Worm (Caenorhabditis elegans) whole organism, mixed stage, embryonic: ENCODE results near the gene Y17D7C.2.

ENCODE experiments used
- bed-3 ChIP-seq: fragments of 200-800 bp; sonication (Bioruptor generic); optimal IDR thresholded peaks from 3 replicates; lab custom pipeline; 2018; ENCODE audit warnings: mild to moderate bottlenecking, missing genetic modification characterization, moderate library complexity, missing compliant biosample characterization
- ceh-43 ChIP-seq: fragments of 200-800 bp; sonication (Bioruptor generic); optimal IDR thresholded peaks from 2 replicates; lab custom pipeline; 2018; ENCODE audit warnings: mild to moderate bottlenecking, missing genetic modification characterization, moderate library complexity, missing compliant biosample characterization
- ceh-83 ChIP-seq: fragments of 200-800 bp; sonication (Bioruptor generic); optimal IDR thresholded peaks from 2 replicates; lab custom pipeline; 2018; ENCODE audit warnings: mild to moderate bottlenecking, missing genetic modification characterization, missing compliant biosample characterization
- drap-1 ChIP-seq: fragments of 200-800 bp; sonication (Bioruptor generic); optimal IDR thresholded peaks from 3 replicates; lab custom pipeline; 2018; ENCODE audit warnings: mild to moderate bottlenecking, missing genetic modification characterization, missing compliant biosample characterization
- elt-1 ChIP-seq: sonication (generic microtip); optimal IDR thresholded peaks from 2 replicates; lab custom pipeline; 2017; ENCODE audit warnings: missing genetic modification characterization, mild to moderate bottlenecking, missing compliant biosample characterization, antibody characterized with exemption, moderate library complexity, borderline replicate concordance; ENCODE audit not compliant: insufficient read depth
- elt-3 ChIP-seq: fragments of 150-350 bp; optimal IDR thresholded peaks from 2 replicates; lab custom pipeline; 2014; ENCODE audit warnings: missing biosample characterization, missing genetic modification characterization
- flh-1 ChIP-seq: fragments of 200-800 bp; sonication (Bioruptor generic); optimal IDR thresholded peaks from 2 replicates; lab custom pipeline; 2018; ENCODE audit warnings: mild to moderate bottlenecking, missing genetic modification characterization, moderate library complexity, missing compliant biosample characterization
- hlh-1 ChIP-seq: fragments of 150-350 bp; optimal IDR thresholded peaks from 2 replicates; lab custom pipeline; 2014; ENCODE audit warnings: missing biosample characterization, missing genetic modification reagents, missing genetic modification characterization
- lin-13 ChIP-seq: fragments of 150-350 bp; optimal IDR thresholded peaks from 2 replicates; lab custom pipeline; 2014; ENCODE audit warnings: missing biosample characterization, missing genetic modification characterization
- lin-32 ChIP-seq: fragments of 200-800 bp; sonication (Bioruptor generic); optimal IDR thresholded peaks from 2 replicates; lab custom pipeline; 2018; ENCODE audit warnings: mild to moderate bottlenecking, missing genetic modification characterization, missing compliant biosample characterization
- lsy-2 ChIP-seq: fragments of 150-350 bp; optimal IDR thresholded peaks from 2 replicates; lab custom pipeline; 2014; ENCODE audit warnings: missing biosample characterization, missing genetic modification characterization
- mab-5 ChIP-seq: fragments of 150-350 bp; optimal IDR thresholded peaks from 2 replicates; lab custom pipeline; 2014; ENCODE audit warnings: missing biosample characterization, missing genetic modification characterization
- mep-1 ChIP-seq: fragments of 150-350 bp; optimal IDR thresholded peaks from 2 replicates; lab custom pipeline; 2017; ENCODE audit warnings: missing biosample characterization, missing genetic modification reagents, missing genetic modification characterization, inconsistent platforms
- mls-2 ChIP-seq: sonication (generic microtip); optimal IDR thresholded peaks from 2 replicates; lab custom pipeline; 2016; ENCODE audit warnings: mild to moderate bottlenecking, missing genetic modification characterization, moderate library complexity, missing compliant biosample characterization
- nhr-12 ChIP-seq: fragments of 150-350 bp; optimal IDR thresholded peaks from 2 replicates; lab custom pipeline; 2014; ENCODE audit warnings: missing biosample characterization, missing genetic modification characterization
- nhr-28 ChIP-seq: fragments of 150-350 bp; optimal IDR thresholded peaks from 2 replicates; lab custom pipeline; 2014; ENCODE audit warnings: missing biosample characterization, missing genetic modification characterization
- nhr-76 ChIP-seq: sonication (generic microtip); optimal IDR thresholded peaks from 2 replicates; lab custom pipeline; 2017; ENCODE audit warnings: missing biosample characterization, missing genetic modification characterization
- pha-4 ChIP-seq: fragments of 150-350 bp; optimal IDR thresholded peaks from 2 replicates; lab custom pipeline; 2018; ENCODE audit warnings: missing biosample characterization, missing genetic modification reagents, missing genetic modification characterization
- snpc-4 ChIP-seq: fragments of 150-350 bp; optimal IDR thresholded peaks from 2 replicates; lab custom pipeline; 2014; ENCODE audit warnings: missing biosample characterization, missing genetic modification characterization
- sptf-1 ChIP-seq: sonication (generic microtip); optimal IDR thresholded peaks from 2 replicates; lab custom pipeline; 2017; ENCODE audit warnings: mild to moderate bottlenecking, missing genetic modification characterization, moderate library complexity, missing compliant biosample characterization
- tbx-8 ChIP-seq: fragments of 200-800 bp; sonication (Bioruptor generic); optimal IDR thresholded peaks from 2 replicates; lab custom pipeline; 2018; ENCODE audit warnings: mild to moderate bottlenecking, missing genetic modification characterization, moderate library complexity, missing compliant biosample characterization
- unc-120 ChIP-seq: sonication (generic microtip); optimal IDR thresholded peaks from 2 replicates; lab custom pipeline; 2017; ENCODE audit warnings: missing genetic modification characterization, missing compliant biosample characterization; ENCODE audit not compliant: poor library complexity, severe bottlenecking
- unc-62 ChIP-seq: fragments of 150-350 bp; optimal IDR thresholded peaks from 2 replicates; lab custom pipeline; 2014; ENCODE audit warnings: missing biosample characterization, missing genetic modification reagents, missing genetic modification characterization
- zip-8 ChIP-seq: fragments of 150-350 bp; optimal IDR thresholded peaks from 2 replicates; lab custom pipeline; 2014; ENCODE audit warnings: missing biosample characterization, missing genetic modification characterization
- ztf-11 ChIP-seq: fragments of 150-350 bp; optimal IDR thresholded peaks from 2 replicates; lab custom pipeline; 2014; ENCODE audit warnings: missing biosample characterization, missing genetic modification characterization

The Y17D7C.2 gene

ce11 chrV:18670017-18670416, 49.8 kb downstream of the Y17D7C.2 start, which contains the start of gene Y69H2.10:
Gene Y69H2.10, plus strand, starts transcription at chrV:18670317.
- TF ChIP-seq lin-32 (GFP tag; lab: Kevin White, UChicago) (no peak), ztf-11 (tag; lab: Kevin White, UChicago) (no peak), snpc-4 (tag; lab: Kevin White, UChicago) (no peak), ceh-43 (GFP tag; lab: Kevin White, UChicago) (no peak), bed-3 (GFP tag; lab: Kevin White, UChicago) (no peak), elt-3 (no peak), ceh-83 (no peak), mls-2 (tag; lab: Kevin White, UChicago) (no peak), sptf-1 (tag; lab: Kevin White, UChicago) (no peak), tbx-8 (no peak), lin-13 (tag; lab: Kevin White, UChicago) (no peak), drap-1 (GFP tag; lab: Kevin White, UChicago) (no peak), nhr-76 (tag; lab: Kevin White, UChicago) (no peak), mep-1 (tag; lab: Kevin White, UChicago) (no peak), pha-4 (tag; lab: Kevin White, UChicago) (no peak), hlh-1 (tag; lab: Kevin White, UChicago) (no peak), lsy-2 (tag; lab: Kevin White, UChicago) (no peak), unc-62 (no peak), mab-5 (tag; lab: Kevin White, UChicago) (no peak)

- no peak for TF ChIP-seq elt-1 (tag; lab: Kevin White, UChicago)
- TF ChIP-seq ceh-83 = no peak
- TF ChIP-seq flh-1 = no peak
- TF ChIP-seq drap-1 (GFP tag; lab: Kevin White, UChicago) = no peak
- no peak for TF ChIP-seq lin-13 (tag; lab: Kevin White, UChicago)
- TF ChIP-seq unc-120 (tag; lab: Kevin White, UChicago) = no peak
- TF ChIP-seq nhr-12 (tag; lab: Kevin White, UChicago) = no peak
- no peak for TF ChIP-seq nhr-28 (tag; lab: Kevin White, UChicago)
- TF ChIP-seq lsy-2 (tag; lab: Kevin White, UChicago) = no peak
- TF ChIP-seq mab-5 (tag; lab: Kevin White, UChicago) = no peak
- TF ChIP-seq zip-8 (tag; lab: Kevin White, UChicago) = no peak
- TF ChIP-seq sptf-1 (tag; lab: Kevin White, UChicago) = no peak
- TF ChIP-seq ceh-43 (GFP tag; lab: Kevin White, UChicago) = no peak
Measured at ce11 chrV:18667179-18667578, 52.6 kb downstream of the Y17D7C.2 start.
